Worm (Caenorhabditis elegans): ENCODE data around the gene lec-11.

DNA sequence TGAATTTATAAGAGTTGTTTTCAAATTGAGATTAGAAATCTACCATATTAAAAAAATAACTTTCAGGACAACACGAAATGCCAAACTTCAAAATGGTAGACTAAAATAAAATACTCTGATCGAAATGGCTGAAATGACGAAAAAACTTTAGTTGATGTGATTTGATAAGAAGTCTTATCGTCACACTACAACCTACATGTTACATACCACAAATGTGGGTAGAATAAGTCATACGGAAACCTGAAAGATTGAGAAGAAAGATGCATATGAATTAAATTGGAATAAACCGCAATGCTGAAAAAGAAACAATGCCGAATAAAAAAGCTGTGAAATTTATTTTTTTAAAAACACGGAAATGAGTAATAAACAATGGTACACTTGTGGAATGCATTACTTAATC lies 17.1 kb upstream of the lec-11 start:
- TF ChIP-seq dpl-1 (GFP tag; optimal IDR thresholded peaks at IDR 0.05) (no peak), lin-15B (tag; optimal IDR thresholded peaks at IDR 0.05) (no peak), nhr-237 (tag; optimal IDR thresholded peaks at IDR 0.05) (no peak), nhr-76 (tag; optimal IDR thresholded peaks at IDR 0.05) (no peak), dsc-1 (tag; optimal IDR thresholded peaks at IDR 0.05) (no peak), ama-1 (optimal IDR thresholded peaks at IDR 0.05) (no peak), fkh-10 (GFP tag; optimal IDR thresholded peaks at IDR 0.05) (no peak), efl-1 (optimal IDR thresholded peaks at IDR 0.05) (no peak), efl-1 (GFP tag; optimal IDR thresholded peaks at IDR 0.05 in 1 of 2) (no peak), pqm-1 (tag; optimal IDR thresholded peaks at IDR 0.05) (no peak), rnt-1 (tag; optimal IDR thresholded peaks at IDR 0.05) (no peak), zip-4 (GFP tag; optimal IDR thresholded peaks at IDR 0.05) (no peak), egl-27 (tag; optimal IDR thresholded peaks at IDR 0.05) (no peak), lsy-2 (tag; optimal IDR thresholded peaks at IDR 0.05) (no peak), skn-1 (tag; optimal IDR thresholded peaks at IDR 0.05) (no peak)
